Fruit fly (Drosophila melanogaster) whole organism: ENCODE measurements around the gene CG6707.

Experiments
- CG8478 ChIP-seq: fragments of >200 bp; optimal IDR thresholded peaks from 2 replicates; lab custom pipeline; 2018; ENCODE audit warnings: inconsistent platforms
- EcR ChIP-seq, 2 experiments: fragments of >200 bp; optimal IDR thresholded peaks; 2 replicates each; lab custom pipeline; 2017; ENCODE audit warnings: missing biosample characterization in 2 of 2, missing genetic modification characterization in 2 of 2, missing genetic modification reagents in 2 of 2
- pan ChIP-seq: fragments of >200 bp; optimal IDR thresholded peaks from 2 replicates; lab custom pipeline; 2017
- psq ChIP-seq: fragments of >200 bp; optimal IDR thresholded peaks from 2 replicates; lab custom pipeline; 2017
- usp ChIP-seq: fragments of >200 bp; optimal IDR thresholded peaks from 2 replicates; lab custom pipeline; 2017; ENCODE audit warnings: missing biosample characterization, missing genetic modification characterization, mixed read lengths

dm6 chr3L:9845980-9846538 lies 52.3 kb downstream of the CG6707 start:
- TF ChIP-seq psq (no peak), usp (GFP tag; lab: Kevin White, UChicago) (no peak), EcR (GFP tag; optimal IDR thresholded peaks at IDR 0.05; lab: Kevin White, UChicago) (no peak), CG8478 (lab: Kevin White, UChicago) (no peak), pan (lab: Kevin White, UChicago) (no peak)
